Fruit fly (Drosophila melanogaster): ENCODE measurements around the gene brv2.

The brv2 gene

dm6 chr3L:17310509-17310908 lies 34.0 kb downstream of the brv2 start (continued):
- TF ChIP-seq CG13775 (GFP tag; optimal IDR thresholded peaks at IDR 0.05) (no peak), CG14965 (GFP tag; optimal IDR thresholded peaks at IDR 0.05; ENCODE audit: borderline replicate concordance) (no peak), H2.0 (GFP tag; IDR thresholded peaks at IDR 0.05) (no peak), CG3995 (GFP tag; optimal IDR thresholded peaks at IDR 0.05) (no peak), CG31388 (GFP tag; optimal IDR thresholded peaks at IDR 0.05) (no peak), ssp (GFP tag; IDR thresholded peaks at IDR 0.05) (no peak), Usf (GFP tag; optimal IDR thresholded peaks at IDR 0.05) (no peak), kah (GFP tag; optimal IDR thresholded peaks at IDR 0.05) (no peak), CG15479 (GFP tag; optimal IDR thresholded peaks at IDR 0.05) (no peak), CHES-1-like (GFP tag; optimal IDR thresholded peaks at IDR 0.05) (no peak), sens (GFP tag) (no peak), CG14014 (GFP tag; IDR thresholded peaks at IDR 0.05) (peak; percentile 20; the same call in 1 of the 2 replicates), h (optimal IDR thresholded peaks at IDR 0.05) (no peak), CG11247 (GFP tag; IDR thresholded peaks at IDR 0.05) (0 out of 2 replicates have a peak, but pooled peaks have one; percentile 36), trh (GFP tag; optimal IDR thresholded peaks at IDR 0.05) (no peak), Awh (GFP tag; IDR thresholded peaks at IDR 0.05) (no peak), CG34422 (GFP tag; IDR thresholded peaks at IDR 0.05) (0 out of 3 replicates have a peak, but pooled peaks have one; percentile 29), CG10274 (GFP tag; optimal IDR thresholded peaks at IDR 0.05) (no peak), pum (GFP tag; optimal IDR thresholded peaks at IDR 0.05) (no peak), CG10431 (GFP tag; optimal IDR thresholded peaks at IDR 0.05) (no peak), CG11723 (GFP tag; optimal IDR thresholded peaks at IDR 0.05) (no peak), Ssrp (tag; optimal IDR thresholded peaks at IDR 0.05) (no peak), sc (optimal IDR thresholded peaks at IDR 0.05) (no peak), sc (GFP tag; optimal IDR thresholded peaks at IDR 0.05) (no peak), CG10366 (GFP tag; IDR thresholded peaks at IDR 0.05) (peak; percentile 23; the same call in 1 of the 2 replicates), CG11696 (GFP tag; IDR thresholded peaks at IDR 0.05) (peak; percentile 79), Mes4 (GFP tag; optimal IDR thresholded peaks at IDR 0.05) (no peak), CG1529 (GFP tag; optimal IDR thresholded peaks at IDR 0.05) (no peak), sisA (GFP tag; IDR thresholded peaks at IDR 0.05) (no peak), CG13287 (GFP tag; IDR thresholded peaks at IDR 0.05; ENCODE audit: partially characterized antibody) (no peak), wek (GFP tag; optimal IDR thresholded peaks at IDR 0.05) (no peak), Stat92E (GFP tag; optimal IDR thresholded peaks at IDR 0.05) (no peak), B-H1 (GFP tag; IDR thresholded peaks at IDR 0.05) (0 out of 3 replicates have a peak, but pooled peaks have one; percentile 45), CG12219 (GFP tag; optimal IDR thresholded peaks at IDR 0.05) (no peak), CG7786 (GFP tag; optimal IDR thresholded peaks at IDR 0.05) (no peak), HHEX (GFP tag; optimal IDR thresholded peaks at IDR 0.05) (peak; percentile 37), cwo (GFP tag; optimal IDR thresholded peaks at IDR 0.05) (peak; percentile 68), emc (GFP tag; optimal IDR thresholded peaks at IDR 0.05) (no peak), Doc2 (GFP tag; IDR thresholded peaks at IDR 0.05) (no peak), CG15011 (GFP tag; optimal IDR thresholded peaks at IDR 0.05) (no peak), Antp (GFP tag; optimal IDR thresholded peaks at IDR 0.05) (no peak), GATAe (GFP tag; conservative IDR thresholded peaks at IDR 0.05) (no peak), fd64A (GFP tag; optimal IDR thresholded peaks at IDR 0.05) (no peak), CG2120 (GFP tag; optimal IDR thresholded peaks at IDR 0.05) (peak; percentile 31), ERR (GFP tag; optimal IDR thresholded peaks at IDR 0.05) (no peak), CG15269 (tag; optimal IDR thresholded peaks at IDR 0.05) (peak; percentile 39), Atf6 (GFP tag; IDR thresholded peaks at IDR 0.05) (0 out of 2 replicates have a peak, but pooled peaks have one; percentile 38), Eip74EF (GFP tag; optimal IDR thresholded peaks at IDR 0.05) (no peak), CG3163 (GFP tag; optimal IDR thresholded peaks at IDR 0.05) (no peak), CG17328 (GFP tag; IDR thresholded peaks at IDR 0.05) (0 out of 2 replicates have a peak, but pooled peaks have one; percentile 45), yki (optimal IDR thresholded peaks at IDR 0.05) (no peak), CG2712 (tag; optimal IDR thresholded peaks at IDR 0.05) (peak; percentile 67)
